Worm (Caenorhabditis elegans) whole organism, L4 larva: ENCODE results near the gene din-1.

Source experiments
- Y105C5A.15 ChIP-seq: fragments of 200-800 bp; sonication (Bioruptor generic); IDR thresholded peaks from 2 replicates; pipeline ENCODE4 v1.3.6; 2022; ENCODE audit warnings: missing genetic modification characterization, missing compliant biosample characterization
- aha-1 ChIP-seq: fragments of 150-350 bp; peaks from one replicate; lab custom pipeline; 2014; ENCODE audit warnings: missing biosample characterization, missing genetic modification characterization
- lsy-2 ChIP-seq, 2 experiments: fragments of 150-350 bp in 1 of 2; sonication (generic microtip) in 1 of 2; optimal IDR thresholded peaks; 2 replicates each; lab custom pipeline; 2014 to 2017; ENCODE audit warnings: missing biosample characterization in 2 of 2, missing genetic modification characterization in 2 of 2
- nhr-11 ChIP-seq: fragments of 150-350 bp; optimal IDR thresholded peaks from 2 replicates; lab custom pipeline; 2014; ENCODE audit warnings: missing biosample characterization, missing genetic modification characterization
- nhr-42 ChIP-seq: fragments of 200-800 bp; sonication (Bioruptor generic); IDR thresholded peaks from 2 replicates; pipeline ENCODE4 v1.3.6; 2022; ENCODE audit warnings: missing genetic modification characterization, missing compliant biosample characterization
- pqm-1 ChIP-seq: sonication (generic microtip); optimal IDR thresholded peaks from 2 replicates; lab custom pipeline; 2017; ENCODE audit warnings: missing biosample characterization, missing genetic modification characterization
- unc-62 ChIP-seq, 3 experiments: fragments of 150-350 bp in 1 of 3; sonication (generic microtip); optimal IDR thresholded peaks in 2 of 3; peaks in 1 of 3; 1 replicate in 1 of 3; 2 replicates in 2 of 3; lab custom pipeline; 2014 to 2017; ENCODE audit warnings: missing biosample characterization in 3 of 3, missing genetic modification characterization in 3 of 3, missing genetic modification reagents in 3 of 3, missing genotype in 1 of 3

DNA sequence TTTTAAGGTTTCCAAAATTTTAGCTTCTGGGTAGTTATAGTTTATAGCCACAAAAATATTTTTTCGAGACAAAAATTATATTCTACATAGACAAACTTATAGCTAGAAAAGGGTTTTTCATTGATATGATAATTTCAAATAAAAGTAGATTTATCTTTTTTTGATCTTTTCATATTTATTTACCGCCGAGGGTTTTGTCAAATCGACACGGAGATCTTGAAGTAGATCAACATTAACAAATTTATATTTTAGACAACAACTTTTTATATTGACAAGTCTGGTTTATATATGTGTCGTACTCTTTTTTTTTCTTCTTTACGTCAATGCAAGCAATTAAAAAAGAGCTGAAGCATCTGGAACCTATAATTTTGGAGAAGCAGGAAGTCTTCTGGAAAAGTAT, 25.4 kb upstream of the din-1 start:
- TF ChIP-seq Y105C5A.15 (no peak), nhr-42 (no peak), aha-1 (tag; lab: Kevin White, UChicago) (no peak), unc-62 (GFP tag; optimal IDR thresholded peaks at IDR 0.05 in 1 of 2; lab: Kevin White, UChicago) (no peak), unc-62 (tag; optimal IDR thresholded peaks at IDR 0.05; lab: Kevin White, UChicago) (no peak), lsy-2 (tag; optimal IDR thresholded peaks at IDR 0.05; lab: Kevin White, UChicago) (no peak), pqm-1 (tag; lab: Kevin White, UChicago) (no peak), nhr-11 (tag; lab: Kevin White, UChicago) (no peak)
